Fruit fly (Drosophila melanogaster) whole organism, embryonic: ENCODE measurements around the gene CG14085.

Experiments used
- Asciz ChIP-seq: fragments of 200-800 bp; sonication (Bioruptor generic); optimal IDR thresholded peaks from 2 replicates; lab custom pipeline; 2017; ENCODE audit warnings: missing biosample characterization, mild to moderate bottlenecking, missing genetic modification characterization, missing genetic modification reagents
- CG10267 ChIP-seq: fragments of 200-800 bp; sonication (Bioruptor generic); optimal IDR thresholded peaks from 2 replicates; lab custom pipeline; 2018; ENCODE audit warnings: missing biosample characterization, mild to moderate bottlenecking, missing genetic modification characterization, moderate library complexity
- CG10321 ChIP-seq: fragments of 200-800 bp; sonication (Bioruptor generic); IDR thresholded peaks from 2 replicates; pipeline ENCODE4 v1.3.6; 2022; ENCODE audit warnings: missing biosample characterization, missing genetic modification characterization
- CG11696 ChIP-seq: fragments of 200-800 bp; sonication (Bioruptor generic); IDR thresholded peaks from 2 replicates; pipeline ENCODE4 v1.3.6; 2022; ENCODE audit warnings: missing biosample characterization, missing genetic modification characterization
- CG15269 ChIP-seq: fragments of 200-800 bp; sonication (Bioruptor generic); optimal IDR thresholded peaks from 2 replicates; lab custom pipeline; 2018; ENCODE audit warnings: missing biosample characterization, mild to moderate bottlenecking, missing genetic modification characterization, moderate library complexity
- CG1529 ChIP-seq: fragments of 200-800 bp; sonication (Bioruptor generic); optimal IDR thresholded peaks from 3 replicates; lab custom pipeline; 2018; ENCODE audit warnings: missing biosample characterization, missing genetic modification characterization
- CG18011 ChIP-seq: fragments of 200-800 bp; sonication (Bioruptor generic); optimal IDR thresholded peaks from 2 replicates; lab custom pipeline; 2017; ENCODE audit warnings: missing biosample characterization, missing genetic modification characterization, mild to moderate bottlenecking, moderate library complexity, missing genotype
- CG2199 ChIP-seq: fragments of 200-800 bp; sonication (Bioruptor generic); IDR thresholded peaks from 3 replicates; pipeline ENCODE4 v1.3.6; 2022; ENCODE audit warnings: missing biosample characterization, missing genetic modification characterization
- CG30020 ChIP-seq: fragments of 200-800 bp; optimal IDR thresholded peaks from 2 replicates; lab custom pipeline; 2019; ENCODE audit warnings: missing biosample characterization, mild to moderate bottlenecking, missing genetic modification characterization, moderate library complexity
- CG3995 ChIP-seq: fragments of 200-800 bp; sonication (Bioruptor generic); optimal IDR thresholded peaks from 3 replicates; lab custom pipeline; 2016; ENCODE audit warnings: missing biosample characterization, missing genetic modification characterization
- CG4820 ChIP-seq: fragments of 200-800 bp; sonication (Bioruptor generic); optimal IDR thresholded peaks from 3 replicates; lab custom pipeline; 2016; ENCODE audit warnings: missing biosample characterization, missing genetic modification characterization
- CG5245 ChIP-seq: fragments of 200-800 bp; sonication (Bioruptor generic); optimal IDR thresholded peaks from 3 replicates; lab custom pipeline; 2016; ENCODE audit warnings: missing biosample characterization, missing genetic modification characterization
- CG6272 ChIP-seq: fragments of 200-800 bp; sonication (Bioruptor generic); IDR thresholded peaks from 2 replicates; pipeline ENCODE4 v1.3.6; 2022; ENCODE audit warnings: missing biosample characterization, missing genetic modification characterization
- CG6689 ChIP-seq: fragments of 200-800 bp; sonication (Bioruptor generic); IDR thresholded peaks from 2 replicates; pipeline ENCODE4 v1.3.6; 2022; ENCODE audit warnings: missing biosample characterization, missing genetic modification characterization
- CG7372 ChIP-seq: fragments of 200-800 bp; sonication (Bioruptor generic); IDR thresholded peaks from 2 replicates; pipeline ENCODE4 v1.3.6; 2022; ENCODE audit warnings: missing biosample characterization, missing genetic modification characterization
- Chrac-16 ChIP-seq: fragments of 200-800 bp; sonication (Bioruptor generic); optimal IDR thresholded peaks from 3 replicates; lab custom pipeline; 2016; ENCODE audit warnings: missing biosample characterization, missing genetic modification characterization
- D19B ChIP-seq: fragments of 200-800 bp; sonication (Bioruptor generic); optimal IDR thresholded peaks from 2 replicates; lab custom pipeline; 2017; ENCODE audit warnings: missing biosample characterization, mild to moderate bottlenecking, missing genetic modification characterization
- Dad ChIP-seq: fragments of 200-800 bp; sonication (Bioruptor generic); optimal IDR thresholded peaks from 3 replicates; lab custom pipeline; 2016; ENCODE audit warnings: missing biosample characterization, missing genetic modification characterization
- Deaf1 ChIP-seq: fragments of 200-800 bp; optimal IDR thresholded peaks from 3 replicates; lab custom pipeline; 2019; ENCODE audit warnings: missing biosample characterization, mild to moderate bottlenecking, missing genetic modification characterization, moderate library complexity
- E2f1 ChIP-seq: fragments of 200-800 bp; sonication (Bioruptor generic); IDR thresholded peaks from 2 replicates; pipeline ENCODE4 v1.3.6; 2022; ENCODE audit warnings: missing biosample characterization, missing genetic modification characterization
- Gsc ChIP-seq: fragments of 200-800 bp; sonication (Bioruptor generic); IDR thresholded peaks from 2 replicates; pipeline ENCODE4 v1.3.6; 2022; ENCODE audit warnings: missing biosample characterization, missing genetic modification characterization
- Gug ChIP-seq: fragments of 200-800 bp; sonication (Bioruptor generic); IDR thresholded peaks from 4 replicates; pipeline ENCODE4 v1.3.6; 2022; ENCODE audit warnings: missing biosample characterization, missing genetic modification characterization
- HmgZ ChIP-seq: fragments of 200-800 bp; sonication (Bioruptor generic); optimal IDR thresholded peaks from 2 replicates; lab custom pipeline; 2018; ENCODE audit warnings: missing biosample characterization, mild to moderate bottlenecking, missing genetic modification characterization
- Kr ChIP-seq: fragments of 200-800 bp; sonication (Bioruptor generic); optimal IDR thresholded peaks from 2 replicates; lab custom pipeline; 2017; ENCODE audit warnings: missing biosample characterization, mild to moderate bottlenecking, missing genetic modification characterization
- Lim3 ChIP-seq: fragments of 200-800 bp; sonication (Bioruptor generic); IDR thresholded peaks from 2 replicates; pipeline ENCODE4 v1.3.6; 2022; ENCODE audit warnings: missing biosample characterization, missing genetic modification characterization
- Meics ChIP-seq: fragments of 200-800 bp; sonication (Bioruptor generic); optimal IDR thresholded peaks from 2 replicates; lab custom pipeline; 2017; ENCODE audit warnings: missing biosample characterization, mild to moderate bottlenecking, missing genetic modification characterization
- Rfx ChIP-seq: fragments of 200-800 bp; sonication (Bioruptor generic); IDR thresholded peaks from 2 replicates; pipeline ENCODE4 v1.3.6; 2022; ENCODE audit warnings: missing biosample characterization, missing genetic modification characterization
- Vsx1 ChIP-seq: fragments of 200-800 bp; sonication (Bioruptor generic); optimal IDR thresholded peaks from 2 replicates; lab custom pipeline; 2017; ENCODE audit warnings: missing biosample characterization, mild to moderate bottlenecking, missing genetic modification characterization, missing genetic modification reagents
- abd-A ChIP-seq: fragments of 200-800 bp; sonication (Bioruptor generic); optimal IDR thresholded peaks from 3 replicates; lab custom pipeline; 2019; ENCODE audit warnings: missing biosample characterization, mild to moderate bottlenecking, missing genetic modification characterization, moderate library complexity
- aop ChIP-seq: fragments of 200-800 bp; sonication (Bioruptor generic); IDR thresholded peaks from 2 replicates; pipeline ENCODE4 v1.3.6; 2022; ENCODE audit warnings: missing biosample characterization, missing genetic modification characterization
- ash1 ChIP-seq: fragments of 200-800 bp; sonication (Bioruptor generic); optimal IDR thresholded peaks from 2 replicates; lab custom pipeline; 2018; ENCODE audit warnings: missing biosample characterization, mild to moderate bottlenecking, missing genetic modification characterization
- bsh ChIP-seq, 2 experiments: fragments of 200-800 bp; sonication (Bioruptor generic); optimal IDR thresholded peaks; 2 replicates each; lab custom pipeline; 2017 to 2018; ENCODE audit warnings: mild to moderate bottlenecking in 2 of 2, missing biosample characterization in 2 of 2, missing genetic modification characterization in 2 of 2, moderate library complexity in 1 of 2
- cato ChIP-seq: fragments of 200-800 bp; sonication (Bioruptor generic); optimal IDR thresholded peaks from 2 replicates; lab custom pipeline; 2016; ENCODE audit warnings: missing biosample characterization, missing genetic modification characterization, borderline replicate concordance
- chinmo ChIP-seq: fragments of 200-800 bp; sonication (Bioruptor generic); IDR thresholded peaks from 4 replicates; pipeline ENCODE4 v1.3.6; 2022; ENCODE audit warnings: missing biosample characterization, missing genetic modification characterization; ENCODE audit not compliant: partially characterized antibody
- en ChIP-seq: fragments of 200-800 bp; sonication (Bioruptor generic); optimal IDR thresholded peaks from 2 replicates; lab custom pipeline; 2016; ENCODE audit warnings: missing biosample characterization, missing genetic modification characterization
- fd3F ChIP-seq: fragments of 200-800 bp; sonication (Bioruptor generic); optimal IDR thresholded peaks from 2 replicates; lab custom pipeline; 2018; ENCODE audit warnings: missing biosample characterization, mild to moderate bottlenecking, missing genetic modification characterization, moderate library complexity
- fd64A ChIP-seq: fragments of 200-800 bp; sonication (Bioruptor generic); optimal IDR thresholded peaks from 3 replicates; lab custom pipeline; 2018; ENCODE audit warnings: missing biosample characterization, mild to moderate bottlenecking, missing genetic modification characterization
- grau ChIP-seq: fragments of 200-800 bp; optimal IDR thresholded peaks from 3 replicates; lab custom pipeline; 2019; ENCODE audit warnings: missing biosample characterization, mild to moderate bottlenecking, missing genetic modification characterization, moderate library complexity
- gro ChIP-seq: fragments of 200-800 bp; sonication (Bioruptor generic); optimal IDR thresholded peaks from 2 replicates; lab custom pipeline; 2016; ENCODE audit warnings: missing biosample characterization, missing genetic modification characterization
- jing ChIP-seq: fragments of 200-800 bp; sonication (Bioruptor generic); optimal IDR thresholded peaks from 2 replicates; lab custom pipeline; 2018; ENCODE audit warnings: missing biosample characterization, mild to moderate bottlenecking, missing genetic modification characterization
- ken ChIP-seq: fragments of 200-800 bp; sonication (Bioruptor generic); IDR thresholded peaks from 3 replicates; pipeline ENCODE4 v1.3.6; 2022; ENCODE audit warnings: missing biosample characterization, missing genetic modification characterization
- mirr ChIP-seq: fragments of 200-800 bp; sonication (Bioruptor generic); optimal IDR thresholded peaks from 3 replicates; lab custom pipeline; 2018; ENCODE audit warnings: missing biosample characterization, mild to moderate bottlenecking, missing genetic modification characterization
- nom ChIP-seq: fragments of 200-800 bp; sonication (Bioruptor generic); optimal IDR thresholded peaks from 2 replicates; lab custom pipeline; 2017; ENCODE audit warnings: missing biosample characterization, missing genetic modification characterization, mild to moderate bottlenecking, moderate library complexity, missing genetic modification reagents
- odd ChIP-seq: fragments of 200-800 bp; sonication (Bioruptor generic); optimal IDR thresholded peaks from 2 replicates; lab custom pipeline; 2017; ENCODE audit warnings: missing biosample characterization, mild to moderate bottlenecking, missing genetic modification characterization
- pros ChIP-seq: fragments of 200-800 bp; sonication (Bioruptor generic); optimal IDR thresholded peaks from 3 replicates; lab custom pipeline; 2019; ENCODE audit warnings: missing biosample characterization, mild to moderate bottlenecking, missing genetic modification characterization, moderate library complexity
- shn ChIP-seq: fragments of 200-800 bp; sonication (Bioruptor generic); optimal IDR thresholded peaks from 3 replicates; lab custom pipeline; 2016; ENCODE audit warnings: missing biosample characterization, missing genetic modification characterization
- sim ChIP-seq: fragments of 200-800 bp; sonication (Bioruptor generic); IDR thresholded peaks from 2 replicates; pipeline ENCODE4 v1.3.6; 2022; ENCODE audit warnings: missing biosample characterization, missing genetic modification characterization
- twi ChIP-seq: fragments of 200-800 bp; optimal IDR thresholded peaks from 2 replicates; lab custom pipeline; 2019; ENCODE audit warnings: missing biosample characterization, mild to moderate bottlenecking, missing genetic modification characterization, moderate library complexity
- usp ChIP-seq: fragments of >200 bp; optimal IDR thresholded peaks from 2 replicates; lab custom pipeline; 2017; ENCODE audit warnings: missing biosample characterization, missing genetic modification characterization
- zfh2 ChIP-seq: fragments of 200-800 bp; sonication (Bioruptor generic); optimal IDR thresholded peaks from 2 replicates; lab custom pipeline; 2016; ENCODE audit warnings: missing biosample characterization, missing genetic modification characterization

Gene CG14085

DNA sequence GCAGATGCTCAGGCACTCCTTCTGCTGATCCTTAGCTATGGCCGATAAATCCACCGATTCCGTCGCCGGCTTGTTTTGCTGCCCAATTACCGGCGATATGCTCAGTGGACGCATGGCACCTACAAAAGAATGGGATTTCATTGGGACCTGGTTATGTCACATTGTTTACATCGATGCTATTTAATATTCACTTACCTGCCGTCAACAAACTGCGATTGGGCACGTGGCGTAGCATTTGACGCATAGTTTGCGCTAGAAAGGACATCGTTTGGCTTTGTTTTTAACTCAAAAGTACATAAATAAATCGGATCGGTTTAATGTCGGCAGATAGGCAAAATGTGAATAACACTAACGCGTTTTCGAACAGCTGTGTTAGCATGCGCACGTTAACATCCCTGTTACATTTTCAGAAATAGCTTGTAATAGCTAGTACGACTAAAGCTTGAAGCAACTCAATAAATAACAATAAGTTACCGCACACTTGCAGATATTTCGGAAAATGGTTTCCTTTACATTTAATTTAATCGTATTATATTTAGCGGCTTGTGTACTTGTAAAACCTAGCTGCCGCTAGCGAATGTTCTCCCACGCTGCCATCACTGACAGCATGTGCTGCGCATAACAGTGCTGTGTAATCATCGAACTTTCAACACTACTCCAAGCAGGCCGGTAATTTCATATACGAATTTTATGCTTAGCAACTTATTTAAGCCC is 14.3 kb upstream of the CG14085 start, which contains the start of the genes mRpL21 and rept (continued):
- no peak for TF ChIP-seq Kr
- no peak for TF ChIP-seq CG1529 (GFP tag; lab: Kevin White, UChicago)
- TF ChIP-seq zfh2 (GFP tag; lab: Kevin White, UChicago), result peak; percentile 74
- no peak for TF ChIP-seq Vsx1 (GFP tag; lab: Kevin White, UChicago)
- TF ChIP-seq shn (GFP tag; lab: Kevin White, UChicago), result peak; percentile 57
- peak; percentile 34; the same call in 1 of the 2 replicates for TF ChIP-seq CG7372 (GFP tag; lab: Robert Waterston, UW)
- TF ChIP-seq grau (tag; lab: Kevin White, UChicago), result peak; percentile 63
- peak; percentile 49 for TF ChIP-seq Dad (GFP tag; lab: Kevin White, UChicago)
- peak; percentile 19 for TF ChIP-seq Chrac-16
- peak; percentile 50 for TF ChIP-seq odd
- TF ChIP-seq Meics (GFP tag; lab: Kevin White, UChicago), result peak; percentile 29
- TF ChIP-seq aop (GFP tag; lab: Robert Waterston, UW), result no peak
- peak; percentile 95 for TF ChIP-seq CG10267 (tag; lab: Kevin White, UChicago)
- TF ChIP-seq sim (GFP tag; lab: Robert Waterston, UW), result no peak
- TF ChIP-seq nom (GFP tag; lab: Kevin White, UChicago), result no peak
- no peak for TF ChIP-seq D19B (GFP tag; lab: Kevin White, UChicago)
- TF ChIP-seq CG2199, result no peak
- TF ChIP-seq mirr (GFP tag; lab: Kevin White, UChicago), result no peak
- TF ChIP-seq CG10321 (GFP tag; lab: Robert Waterston, UW), result no peak
- TF ChIP-seq fd64A, result no peak
- peak; percentile 77 for TF ChIP-seq Rfx
- TF ChIP-seq CG6689 (GFP tag; lab: Robert Waterston, UW), result 0 out of 2 replicates have a peak, but pooled peaks have one; percentile 16
- no peak for TF ChIP-seq ash1 (GFP tag; lab: Kevin White, UChicago)
- peak; percentile 45; the same call in 1 of the 4 replicates for TF ChIP-seq Gug (GFP tag; lab: Robert Waterston, UW)
- TF ChIP-seq CG30020 (tag; lab: Kevin White, UChicago), result peak; percentile 53
- peak; percentile 37 for TF ChIP-seq CG5245
- peak; percentile 58 for TF ChIP-seq gro (GFP tag; lab: Kevin White, UChicago)
- TF ChIP-seq ken (GFP tag; lab: Robert Waterston, UW), result peak; percentile 54; the same call in 1 of the 3 replicates
- TF ChIP-seq Deaf1 (tag; lab: Kevin White, UChicago), result peak; percentile 6
- no peak for TF ChIP-seq Gsc
- peak; percentile 32 for TF ChIP-seq fd3F (GFP tag; lab: Kevin White, UChicago)
- peak; percentile 53; the same call in 1 of the 2 replicates for TF ChIP-seq CG6272 (GFP tag; lab: Robert Waterston, UW)
- TF ChIP-seq CG3995 (GFP tag; lab: Kevin White, UChicago), result no peak
- TF ChIP-seq en (GFP tag; lab: Kevin White, UChicago), result no peak
- peak; percentile 33; the same call in 1 of the 2 replicates for TF ChIP-seq E2f1
- TF ChIP-seq CG15269 (tag; lab: Kevin White, UChicago), result peak; percentile 19
- TF ChIP-seq pros, result no peak
- TF ChIP-seq Lim3 (GFP tag; lab: Robert Waterston, UW), result no peak
- TF ChIP-seq chinmo, result no peak
- peak; percentile 81 for TF ChIP-seq twi (tag; lab: Kevin White, UChicago)
- TF ChIP-seq bsh (GFP tag; optimal IDR thresholded peaks at IDR 0.05; lab: Kevin White, UChicago), result peak in 1 of 2 experiments; percentile 40
- TF ChIP-seq usp (GFP tag; lab: Kevin White, UChicago), result no peak
- no peak for TF ChIP-seq CG4820
- TF ChIP-seq CG18011 (GFP tag; lab: Kevin White, UChicago), result peak; percentile 37
- no peak for TF ChIP-seq abd-A (tag; lab: Kevin White, UChicago)
- TF ChIP-seq Asciz (GFP tag; lab: Kevin White, UChicago), result no peak
- no peak for TF ChIP-seq jing
- TF ChIP-seq cato (GFP tag; lab: Kevin White, UChicago), result no peak
- no peak for TF ChIP-seq CG11696
- peak; percentile 72 for TF ChIP-seq HmgZ (tag; lab: Kevin White, UChicago)
